Fruit fly (Drosophila melanogaster) whole organism, adult: ENCODE results near the gene CG42692.

Source experiments
- CG14711 ChIP-seq: fragments of 200-800 bp; sonication (Bioruptor generic); optimal IDR thresholded peaks from 2 replicates; lab custom pipeline; 2018; ENCODE audit warnings: missing biosample characterization, mild to moderate bottlenecking, missing genetic modification characterization, moderate library complexity
- CG33017 ChIP-seq: fragments of 200-800 bp; sonication (Bioruptor generic); optimal IDR thresholded peaks from 2 replicates; lab custom pipeline; 2018; ENCODE audit warnings: missing biosample characterization, mild to moderate bottlenecking, missing genetic modification characterization, moderate library complexity
- CG5204 ChIP-seq: fragments of 200-800 bp; sonication (Bioruptor generic); optimal IDR thresholded peaks from 2 replicates; lab custom pipeline; 2016; ENCODE audit warnings: missing biosample characterization, missing genetic modification characterization
- Clk ChIP-seq: fragments of 200-800 bp; sonication (Bioruptor generic); optimal IDR thresholded peaks from 2 replicates; lab custom pipeline; 2017; ENCODE audit warnings: missing biosample characterization, missing genetic modification characterization
- Hr96 ChIP-seq: fragments of 200-800 bp; sonication (Bioruptor generic); optimal IDR thresholded peaks from 2 replicates; lab custom pipeline; 2016; ENCODE audit warnings: missing biosample characterization, missing genetic modification characterization
- Mnt ChIP-seq: fragments of 200-800 bp; sonication (Bioruptor generic); optimal IDR thresholded peaks from 2 replicates; lab custom pipeline; 2016; ENCODE audit warnings: missing biosample characterization, mild to moderate bottlenecking, missing genetic modification characterization
- ovo ChIP-seq: fragments of 200-800 bp; sonication (Bioruptor generic); optimal IDR thresholded peaks from 2 replicates; lab custom pipeline; 2016; ENCODE audit warnings: missing biosample characterization, missing genetic modification characterization
- toe ChIP-seq: fragments of 200-800 bp; sonication (Bioruptor generic); optimal IDR thresholded peaks from 2 replicates; lab custom pipeline; 2016; ENCODE audit warnings: missing biosample characterization, missing genetic modification characterization

DNA sequence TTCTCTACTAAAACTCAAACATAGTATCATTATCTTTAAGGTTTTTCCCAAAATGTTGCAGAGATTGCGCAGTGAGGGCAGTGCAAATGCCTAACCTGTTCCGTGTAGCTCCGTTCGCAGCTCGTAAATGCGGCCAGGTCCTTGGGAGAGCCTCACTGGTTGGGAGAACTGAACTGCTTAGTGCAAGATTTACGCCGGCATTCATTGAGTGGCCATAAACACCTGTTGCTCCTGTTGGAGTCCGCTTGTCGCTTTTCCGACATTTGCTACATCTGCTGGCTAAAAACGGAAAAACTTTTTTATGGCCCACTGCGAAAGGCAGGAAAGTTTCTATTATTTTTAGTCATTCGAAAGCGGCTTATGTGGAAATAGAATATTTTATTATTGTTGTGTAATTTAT is 6.0 kb upstream of the CG42692 start:
- no peak for TF ChIP-seq Clk (GFP tag; lab: Kevin White, UChicago)
- no peak for TF ChIP-seq ovo (GFP tag; lab: Kevin White, UChicago)
- TF ChIP-seq Hr96 (GFP tag; lab: Kevin White, UChicago), result no peak
- TF ChIP-seq CG14711 (tag; lab: Kevin White, UChicago), result no peak
- no peak for TF ChIP-seq Mnt (GFP tag; lab: Kevin White, UChicago)
- no peak for TF ChIP-seq CG5204 (GFP tag; lab: Kevin White, UChicago)
- no peak for TF ChIP-seq CG33017 (tag; lab: Kevin White, UChicago)
- TF ChIP-seq toe (GFP tag; lab: Kevin White, UChicago), result no peak
